Fruit fly (Drosophila melanogaster) whole organism, pupa: ENCODE data around the gene bif.

Source experiments
- CG10348 ChIP-seq: fragments of 200-800 bp; sonication (Bioruptor generic); IDR thresholded peaks from 2 replicates; pipeline ENCODE4 v1.3.6; 2022; ENCODE audit warnings: missing biosample characterization, missing genetic modification characterization
- CG15710 ChIP-seq: fragments of 200-800 bp; sonication (Bioruptor generic); optimal IDR thresholded peaks from 2 replicates; lab custom pipeline; 2018; ENCODE audit warnings: missing biosample characterization, mild to moderate bottlenecking, missing genetic modification characterization, moderate library complexity
- CG34367 ChIP-seq: fragments of 200-800 bp; sonication (Bioruptor generic); optimal IDR thresholded peaks from 2 replicates; lab custom pipeline; 2018; ENCODE audit warnings: missing biosample characterization, mild to moderate bottlenecking, missing genetic modification characterization
- CG4496 ChIP-seq: fragments of 200-800 bp; sonication (Bioruptor generic); IDR thresholded peaks from 3 replicates; pipeline ENCODE4 v1.3.6; 2022; ENCODE audit warnings: missing biosample characterization, missing genetic modification characterization
- CG9948 ChIP-seq: fragments of 200-800 bp; sonication (Bioruptor generic); optimal IDR thresholded peaks from 2 replicates; lab custom pipeline; 2018; ENCODE audit warnings: missing biosample characterization, mild to moderate bottlenecking, missing genetic modification characterization, moderate library complexity
- D1 ChIP-seq: fragments of 200-800 bp; sonication (Bioruptor generic); optimal IDR thresholded peaks from 2 replicates; lab custom pipeline; 2018; ENCODE audit warnings: missing biosample characterization, mild to moderate bottlenecking, missing genetic modification characterization, moderate library complexity
- EcR ChIP-seq: fragments of 200-800 bp; sonication (Bioruptor generic); optimal IDR thresholded peaks from 3 replicates; lab custom pipeline; 2019; ENCODE audit warnings: missing biosample characterization, missing genetic modification characterization, mild to moderate bottlenecking, moderate library complexity, missing genetic modification reagents
- fd96Ca ChIP-seq: fragments of 200-800 bp; sonication (Bioruptor generic); IDR thresholded peaks from 3 replicates; pipeline ENCODE4 v1.3.6; 2022; ENCODE audit warnings: missing biosample characterization, missing genetic modification characterization
- gl ChIP-seq: fragments of 200-800 bp; sonication (Bioruptor generic); optimal IDR thresholded peaks from 2 replicates; lab custom pipeline; 2018; ENCODE audit warnings: missing biosample characterization, mild to moderate bottlenecking, missing genetic modification characterization
- rn ChIP-seq: fragments of 200-800 bp; sonication (Bioruptor generic); IDR thresholded peaks from 2 replicates; pipeline ENCODE4 v1.3.6; 2022; ENCODE audit warnings: missing biosample characterization, missing genetic modification characterization

DNA sequence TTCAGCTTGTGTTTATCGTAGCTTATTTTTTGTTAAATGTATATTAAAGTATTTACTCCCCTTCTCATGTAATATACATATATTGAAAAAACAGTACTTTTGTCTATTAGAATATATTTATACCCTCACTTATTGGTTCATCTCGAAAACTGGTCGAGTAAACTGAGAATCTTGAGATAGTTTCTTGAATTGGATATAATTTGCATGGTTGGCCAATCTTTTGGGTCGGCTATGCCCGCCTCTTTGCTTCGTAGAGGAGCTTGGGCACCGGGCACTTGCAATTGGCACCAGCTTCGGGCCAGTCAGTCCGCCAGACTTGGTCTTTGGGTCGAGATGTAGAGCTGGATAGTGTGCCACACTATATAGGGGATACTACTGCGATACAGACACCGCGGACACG, 1.6 kb downstream of the bif start:
- no peak for TF ChIP-seq CG34367 (tag; lab: Kevin White, UChicago)
- TF ChIP-seq CG10348 (GFP tag; lab: Robert Waterston, UW), result no peak
- TF ChIP-seq CG15710 (tag; lab: Kevin White, UChicago), result no peak
- TF ChIP-seq CG9948 (tag; lab: Kevin White, UChicago), result no peak
- no peak for TF ChIP-seq fd96Ca (GFP tag; lab: Robert Waterston, UW)
- TF ChIP-seq rn (GFP tag; lab: Robert Waterston, UW), result no peak
- no peak for TF ChIP-seq D1
- no peak for TF ChIP-seq gl
- no peak for TF ChIP-seq CG4496
- TF ChIP-seq EcR (GFP tag; lab: Kevin White, UChicago), result no peak
